Fruit fly (Drosophila melanogaster): ENCODE data around the gene PKD.
A peak's percentile ranks its signal among the peaks of the same experiment; 100 is the strongest.

Gene PKD

DNA sequence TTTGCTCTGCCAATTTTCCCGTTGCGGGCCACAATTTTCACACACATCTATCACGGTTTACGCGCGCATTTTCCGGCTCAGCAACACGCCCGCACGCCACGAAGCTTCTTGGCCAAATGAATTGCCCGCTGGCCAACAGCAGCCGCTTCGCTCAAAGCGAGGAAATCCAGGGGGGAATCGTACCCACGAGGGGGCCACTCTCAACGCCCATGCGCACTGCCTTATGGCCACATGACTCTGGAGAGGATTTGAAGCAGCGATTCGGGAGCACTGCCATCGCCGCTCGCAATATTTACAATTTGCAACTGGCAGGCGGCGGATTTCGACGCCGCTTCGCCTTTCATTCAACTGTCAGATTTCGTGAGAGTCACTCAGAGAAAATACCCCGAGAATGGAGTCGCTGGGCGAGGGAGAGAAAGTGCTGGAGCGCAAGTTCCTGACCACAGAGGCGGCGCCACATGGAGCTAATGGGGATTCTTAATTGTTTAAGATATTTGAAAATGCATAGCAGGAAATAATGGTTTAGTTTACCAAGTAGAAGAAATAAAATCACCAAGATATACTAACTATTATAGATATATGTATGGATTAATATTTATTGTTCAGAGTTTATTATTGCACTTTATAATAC lies 46.5 kb upstream of the PKD start, which contains the start of gene CG15803 (continued):
- TF ChIP-seq lov (optimal IDR thresholded peaks at IDR 0.05) (no peak), lov (GFP tag; IDR thresholded peaks at IDR 0.05) (no peak), CG8478 (optimal IDR thresholded peaks at IDR 0.05) (no peak), esg (GFP tag; conservative IDR thresholded peaks at IDR 0.05) (no peak), fd96Cb (tag; optimal IDR thresholded peaks at IDR 0.05) (no peak), CG32532 (GFP tag; IDR thresholded peaks at IDR 0.05) (0 out of 2 replicates have a peak, but pooled peaks have one; percentile 37), ara (GFP tag; IDR thresholded peaks at IDR 0.05) (no peak), Fer2 (tag; optimal IDR thresholded peaks at IDR 0.05) (no peak), cad (GFP tag; optimal IDR thresholded peaks at IDR 0.05) (no peak), en (GFP tag; optimal IDR thresholded peaks at IDR 0.05) (no peak), CG8359 (GFP tag; optimal IDR thresholded peaks at IDR 0.05; ENCODE audit: borderline replicate concordance) (no peak), Xrp1 (GFP tag; IDR thresholded peaks at IDR 0.05) (no peak), Lhr (GFP tag; optimal IDR thresholded peaks at IDR 0.05) (no peak), CG4707 (GFP tag; optimal IDR thresholded peaks at IDR 0.05) (no peak), p53 (GFP tag; optimal IDR thresholded peaks at IDR 0.05) (no peak), CG13123 (GFP tag; optimal IDR thresholded peaks at IDR 0.05) (no peak), Deaf1 (tag; optimal IDR thresholded peaks at IDR 0.05) (peak; percentile 78), slbo (GFP tag; IDR thresholded peaks at IDR 0.05) (no peak), crol (GFP tag; IDR thresholded peaks at IDR 0.05) (peak; percentile 68), CG30403 (GFP tag; optimal IDR thresholded peaks at IDR 0.05) (peak; percentile 18), CG17802 (tag; optimal IDR thresholded peaks at IDR 0.05) (no peak), YL-1 (GFP tag; optimal IDR thresholded peaks at IDR 0.05) (no peak), bsh (GFP tag; optimal IDR thresholded peaks at IDR 0.05) (no peak), CG4328 (GFP tag; optimal IDR thresholded peaks at IDR 0.05) (no peak), inv (GFP tag; IDR thresholded peaks at IDR 0.05; ENCODE audit: partially characterized antibody) (no peak), Poxn (GFP tag; IDR thresholded peaks at IDR 0.05) (no peak), CHES-1-like (GFP tag; optimal IDR thresholded peaks at IDR 0.05) (no peak), Dp (GFP tag; optimal IDR thresholded peaks at IDR 0.05) (no peak), MBD-R2 (GFP tag; IDR thresholded peaks at IDR 0.05) (0 out of 2 replicates have a peak, but pooled peaks have one; percentile 5), CG8765 (GFP tag; IDR thresholded peaks at IDR 0.05) (no peak), CG4617 (GFP tag; optimal IDR thresholded peaks at IDR 0.05; ENCODE audit: borderline replicate concordance) (no peak), TFAM (GFP tag; optimal IDR thresholded peaks at IDR 0.05) (no peak), CG32772 (GFP tag; IDR thresholded peaks at IDR 0.05) (no peak), ewg (GFP tag; optimal IDR thresholded peaks at IDR 0.05) (peak; percentile 89), D19B (GFP tag; optimal IDR thresholded peaks at IDR 0.05) (no peak), CrebB (tag; optimal IDR thresholded peaks at IDR 0.05) (no peak), CG4282 (GFP tag; optimal IDR thresholded peaks at IDR 0.05) (no peak), CG15011 (GFP tag; optimal IDR thresholded peaks at IDR 0.05) (no peak), CG13287 (GFP tag; IDR thresholded peaks at IDR 0.05; ENCODE audit: partially characterized antibody) (no peak; the same call in 1 of the 2 replicates), CG3847 (GFP tag; IDR thresholded peaks at IDR 0.05) (no peak), so (GFP tag; IDR thresholded peaks at IDR 0.05) (no peak), CG14965 (GFP tag; optimal IDR thresholded peaks at IDR 0.05; ENCODE audit: borderline replicate concordance) (no peak), Chrac-16 (GFP tag; optimal IDR thresholded peaks at IDR 0.05) (no peak), exex (tag; optimal IDR thresholded peaks at IDR 0.05) (no peak), chif (GFP tag; optimal IDR thresholded peaks at IDR 0.05) (no peak), CG7786 (GFP tag; optimal IDR thresholded peaks at IDR 0.05) (no peak), Sox102F (GFP tag; optimal IDR thresholded peaks at IDR 0.05) (no peak), Hey (tag; optimal IDR thresholded peaks at IDR 0.05) (no peak), Asciz (GFP tag; optimal IDR thresholded peaks at IDR 0.05) (no peak), Pdp1 (GFP tag; optimal IDR thresholded peaks at IDR 0.05) (no peak), CG31224 (GFP tag; IDR thresholded peaks at IDR 0.05) (no peak)
